Worm (Caenorhabditis elegans) whole organism, L4 larva: ENCODE measurements around the gene dhs-7.

Source experiments
- F44E2.7 ChIP-seq: fragments of 200-800 bp; sonication (Bioruptor generic); IDR thresholded peaks from 2 replicates; pipeline ENCODE4 v2.1.2; 2022; ENCODE audit warnings: missing genetic modification characterization, missing compliant biosample characterization
- ceh-32 ChIP-seq: sonication (generic microtip); optimal IDR thresholded peaks from 2 replicates; lab custom pipeline; 2016; ENCODE audit warnings: mild to moderate bottlenecking, missing genetic modification characterization, missing compliant biosample characterization; ENCODE audit not compliant: poor library complexity
- daf-12 ChIP-seq: fragments of 150-350 bp; optimal IDR thresholded peaks from 2 replicates; lab custom pipeline; 2014; ENCODE audit warnings: missing biosample characterization, missing genetic modification reagents, missing genetic modification characterization
- lin-39 ChIP-seq: fragments of 150-350 bp; optimal IDR thresholded peaks from 2 replicates; lab custom pipeline; 2014; ENCODE audit warnings: missing biosample characterization, missing genetic modification reagents, missing genetic modification characterization
- lsy-2 ChIP-seq, 2 experiments: fragments of 150-350 bp in 1 of 2; sonication (generic microtip) in 1 of 2; optimal IDR thresholded peaks; 2 replicates each; lab custom pipeline; 2014 to 2017; ENCODE audit warnings: missing biosample characterization in 2 of 2, missing genetic modification characterization in 2 of 2
- mdl-1 ChIP-seq, 2 experiments: fragments of 150-350 bp in 1 of 2; sonication (generic microtip) in 1 of 2; optimal IDR thresholded peaks; 2 replicates each; lab custom pipeline; 2014 to 2017; ENCODE audit warnings: missing biosample characterization in 2 of 2, missing genetic modification characterization in 2 of 2
- nhr-11 ChIP-seq: fragments of 150-350 bp; optimal IDR thresholded peaks from 2 replicates; lab custom pipeline; 2014; ENCODE audit warnings: missing biosample characterization, missing genetic modification characterization
- nhr-41 ChIP-seq: fragments of 200-800 bp; sonication (Bioruptor generic); IDR thresholded peaks from 2 replicates; pipeline ENCODE4 v1.3.6; 2022; ENCODE audit warnings: missing genetic modification reagents, missing genetic modification characterization, missing compliant biosample characterization
- nhr-77 ChIP-seq: fragments of 150-350 bp; optimal IDR thresholded peaks from 2 replicates; lab custom pipeline; 2014; ENCODE audit warnings: missing biosample characterization, missing genetic modification characterization
- snpc-4 ChIP-seq: fragments of 150-350 bp; optimal IDR thresholded peaks from 2 replicates; lab custom pipeline; 2014; ENCODE audit warnings: missing biosample characterization, missing genetic modification characterization
- unc-39 ChIP-seq: sonication (generic microtip); optimal IDR thresholded peaks from 2 replicates; lab custom pipeline; 2017; ENCODE audit warnings: missing biosample characterization, missing genetic modification characterization
- vab-7 ChIP-seq: fragments of 200-800 bp; sonication (Bioruptor generic); IDR thresholded peaks from 2 replicates; pipeline ENCODE4 v1.3.6; 2022; ENCODE audit warnings: missing genetic modification reagents, missing genetic modification characterization, missing compliant biosample characterization
- zip-11 ChIP-seq: fragments of 200-800 bp; sonication (Bioruptor generic); IDR thresholded peaks from 2 replicates; pipeline ENCODE4 v1.3.6; 2022; ENCODE audit warnings: missing genetic modification characterization, missing compliant biosample characterization

DNA sequence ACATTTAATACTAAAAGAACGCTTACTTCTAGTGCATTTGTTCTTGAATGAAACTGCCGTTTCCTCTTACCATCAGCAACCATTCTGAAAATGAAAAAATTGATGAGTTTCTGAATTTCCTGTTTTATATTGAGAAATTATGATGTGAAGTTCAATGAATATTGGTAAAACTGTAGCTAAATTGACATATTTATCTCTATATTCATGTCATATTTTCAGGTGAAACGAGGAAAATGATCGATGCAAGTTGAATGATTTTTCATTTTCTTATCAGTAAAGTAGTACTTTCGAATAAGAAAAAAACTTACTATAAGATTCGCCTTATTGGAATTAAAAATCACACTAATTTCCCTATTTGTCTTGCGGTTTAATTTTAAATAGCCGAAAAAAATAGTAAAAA, 1.9 kb upstream of the dhs-7 start, which contains the start of gene E04F6.15:
- TF ChIP-seq vab-7 (GFP tag; lab: Robert Waterston, UW) (no peak), nhr-77 (no peak), snpc-4 (tag; lab: Kevin White, UChicago) (no peak), nhr-11 (tag; lab: Kevin White, UChicago) (no peak), ceh-32 (no peak), unc-39 (tag; lab: Kevin White, UChicago) (no peak), F44E2.7 (GFP tag; lab: Robert Waterston, UW) (no peak), mdl-1 (tag; optimal IDR thresholded peaks at IDR 0.05; lab: Kevin White, UChicago) (no peak), nhr-41 (GFP tag; lab: Robert Waterston, UW) (no peak), daf-12 (tag; lab: Kevin White, UChicago) (no peak), lsy-2 (tag; optimal IDR thresholded peaks at IDR 0.05; lab: Kevin White, UChicago) (no peak), zip-11 (GFP tag; lab: Robert Waterston, UW) (no peak), lin-39 (tag; lab: Kevin White, UChicago) (no peak)
